Worm (Caenorhabditis elegans) whole organism, young adult: Measurements from ENCODE around the gene E04F6.9.

Experiments
- B0035.1 ChIP-seq: sonication (generic microtip); optimal IDR thresholded peaks from 2 replicates; lab custom pipeline; 2016; ENCODE audit warnings: missing genetic modification characterization, mild to moderate bottlenecking, missing compliant biosample characterization, missing genotype, missing genetic modification reagents
- C17E4.6 ChIP-seq: fragments of 200-800 bp; sonication (Bioruptor generic); IDR thresholded peaks from 2 replicates; pipeline ENCODE4 v1.3.6; 2022; ENCODE audit warnings: missing genetic modification reagents, missing genetic modification characterization, missing compliant biosample characterization
- F22D6.2 ChIP-seq: sonication (generic microtip); optimal IDR thresholded peaks from 2 replicates; lab custom pipeline; 2016; ENCODE audit warnings: mild to moderate bottlenecking, missing genetic modification characterization, missing compliant biosample characterization
- F52B5.7 ChIP-seq: sonication (generic microtip); optimal IDR thresholded peaks from 2 replicates; lab custom pipeline; 2016; ENCODE audit warnings: mild to moderate bottlenecking, missing genetic modification characterization, missing compliant biosample characterization
- K11D2.4 ChIP-seq: fragments of 200-800 bp; sonication (Bioruptor generic); IDR thresholded peaks from 2 replicates; pipeline ENCODE4 v1.3.6; 2022; ENCODE audit warnings: missing genetic modification reagents, missing genetic modification characterization, missing compliant biosample characterization
- K12H6.12 ChIP-seq: fragments of 200-800 bp; sonication (Bioruptor generic); optimal IDR thresholded peaks from 2 replicates; lab custom pipeline; 2018; ENCODE audit warnings: mild to moderate bottlenecking, missing genetic modification characterization, missing compliant biosample characterization
- T26A5.8 ChIP-seq: sonication (generic microtip); optimal IDR thresholded peaks from 2 replicates; lab custom pipeline; 2016; ENCODE audit warnings: missing genetic modification characterization, missing compliant biosample characterization
- Y53F4B.3 ChIP-seq: fragments of 200-800 bp; sonication (Bioruptor generic); IDR thresholded peaks from 2 replicates; pipeline ENCODE4 v1.3.6; 2022; ENCODE audit warnings: missing genetic modification reagents, missing genetic modification characterization, missing compliant biosample characterization
- Y53G8AR.9 ChIP-seq: fragments of 200-800 bp; sonication (Bioruptor generic); conservative IDR thresholded peaks from 2 replicates; pipeline ENCODE4 v1.3.6; 2022; ENCODE audit warnings: missing genetic modification reagents, missing genetic modification characterization, missing compliant biosample characterization
- Y56A3A.18 ChIP-seq: fragments of 200-800 bp; sonication (Bioruptor generic); IDR thresholded peaks from 2 replicates; pipeline ENCODE4 v1.3.6; 2022; ENCODE audit warnings: missing genetic modification reagents, missing genetic modification characterization, missing compliant biosample characterization
- Y67H2A.10 ChIP-seq: fragments of 200-800 bp; sonication (Bioruptor generic); conservative IDR thresholded peaks from 2 replicates; pipeline ENCODE4 v1.3.6; 2022; ENCODE audit warnings: missing genetic modification reagents, missing genetic modification characterization, missing compliant biosample characterization
- Y79H2A.3 ChIP-seq: fragments of 200-800 bp; sonication (Bioruptor generic); conservative IDR thresholded peaks from 2 replicates; pipeline ENCODE4 v1.3.6; 2022; ENCODE audit warnings: missing genetic modification reagents, missing genetic modification characterization, missing compliant biosample characterization
- aptf-3 ChIP-seq: fragments of 200-800 bp; sonication (Bioruptor generic); IDR thresholded peaks from 2 replicates; pipeline ENCODE4 v1.3.6; 2022; ENCODE audit warnings: missing genetic modification characterization, missing compliant biosample characterization
- cebp-2 ChIP-seq: fragments of 200-800 bp; sonication (Bioruptor generic); IDR thresholded peaks from 2 replicates; pipeline ENCODE4 v1.3.6; 2022; ENCODE audit warnings: missing genetic modification characterization, missing compliant biosample characterization
- ceh-27 ChIP-seq: fragments of 200-800 bp; sonication (Bioruptor generic); optimal IDR thresholded peaks from 2 replicates; lab custom pipeline; 2018; ENCODE audit warnings: mild to moderate bottlenecking, missing genetic modification characterization, moderate library complexity, missing compliant biosample characterization
- ceh-91 ChIP-seq: fragments of 200-800 bp; sonication (Bioruptor generic); IDR thresholded peaks from 2 replicates; pipeline ENCODE4 v1.3.6; 2022; ENCODE audit warnings: missing genetic modification reagents, missing genetic modification characterization, missing compliant biosample characterization
- chd-7 ChIP-seq: sonication (generic microtip); optimal IDR thresholded peaks from 2 replicates; lab custom pipeline; 2016; ENCODE audit warnings: mild to moderate bottlenecking, missing genetic modification characterization, moderate library complexity, missing compliant biosample characterization
- die-1 ChIP-seq: sonication (generic microtip); optimal IDR thresholded peaks from 2 replicates; lab custom pipeline; 2016; ENCODE audit warnings: missing genotype, mild to moderate bottlenecking, missing genetic modification characterization, missing compliant biosample characterization
- efl-1 ChIP-seq: fragments of 150-350 bp; optimal IDR thresholded peaks from 2 replicates; lab custom pipeline; 2014; ENCODE audit warnings: missing biosample characterization, missing genetic modification reagents, missing genetic modification characterization
- egl-44 ChIP-seq: fragments of 200-800 bp; sonication (Bioruptor generic); IDR thresholded peaks from 2 replicates; pipeline ENCODE4 v1.3.6; 2022; ENCODE audit warnings: missing genetic modification reagents, missing genetic modification characterization, missing compliant biosample characterization
- fkh-3 ChIP-seq: sonication (generic microtip); optimal IDR thresholded peaks from 2 replicates; lab custom pipeline; 2016; ENCODE audit warnings: mild to moderate bottlenecking, missing genetic modification characterization, missing compliant biosample characterization
- hlh-12 ChIP-seq: sonication (generic microtip); optimal IDR thresholded peaks from 2 replicates; lab custom pipeline; 2016; ENCODE audit warnings: missing genetic modification characterization, missing compliant biosample characterization
- hlh-26 ChIP-seq: fragments of 200-800 bp; sonication (Bioruptor generic); conservative IDR thresholded peaks from 2 replicates; pipeline ENCODE4 v1.3.6; 2022; ENCODE audit warnings: missing genetic modification reagents, missing genetic modification characterization, missing compliant biosample characterization
- hmg-1.2 ChIP-seq: fragments of 200-800 bp; sonication (Bioruptor generic); IDR thresholded peaks from 2 replicates; pipeline ENCODE4 v1.3.6; 2022; ENCODE audit warnings: missing genetic modification reagents, missing genetic modification characterization, missing compliant biosample characterization
- hmg-20 ChIP-seq: fragments of 200-800 bp; sonication (Bioruptor generic); IDR thresholded peaks from 2 replicates; pipeline ENCODE4 v1.3.6; 2022; ENCODE audit warnings: missing genetic modification reagents, missing genetic modification characterization, missing compliant biosample characterization
- let-607 ChIP-seq, 2 experiments: fragments of 200-800 bp in 1 of 2; sonication (Bioruptor generic) in 1 of 2; sonication (generic microtip) in 1 of 2; optimal IDR thresholded peaks; 2 replicates each; lab custom pipeline; 2016 to 2018; ENCODE audit warnings: mild to moderate bottlenecking in 2 of 2, missing compliant biosample characterization in 2 of 2, missing genetic modification characterization in 2 of 2, moderate library complexity in 2 of 2, missing genotype in 1 of 2
- lin-26 ChIP-seq: fragments of 200-800 bp; sonication (Bioruptor generic); IDR thresholded peaks from 2 replicates; pipeline ENCODE4 v1.3.6; 2022; ENCODE audit warnings: missing genetic modification reagents, missing genetic modification characterization, missing compliant biosample characterization
- lin-40 ChIP-seq: sonication (generic microtip); optimal IDR thresholded peaks from 2 replicates; lab custom pipeline; 2016; ENCODE audit warnings: missing genetic modification characterization, mild to moderate bottlenecking, missing compliant biosample characterization, missing genotype, missing genetic modification reagents
- lsl-1 ChIP-seq: fragments of 200-800 bp; sonication (Bioruptor generic); optimal IDR thresholded peaks from 2 replicates; lab custom pipeline; 2018; ENCODE audit warnings: mild to moderate bottlenecking, missing genetic modification characterization, moderate library complexity, missing compliant biosample characterization
- madf-3 ChIP-seq: fragments of 200-800 bp; sonication (Bioruptor generic); IDR thresholded peaks from 2 replicates; pipeline ENCODE4 v1.3.6; 2022; ENCODE audit warnings: missing genetic modification reagents, missing genetic modification characterization, missing compliant biosample characterization
- mel-28 ChIP-seq: sonication (generic microtip); optimal IDR thresholded peaks from 2 replicates; lab custom pipeline; 2016; ENCODE audit warnings: borderline replicate concordance, mild to moderate bottlenecking, missing genetic modification characterization, missing compliant biosample characterization
- mes-4 ChIP-seq: sonication (generic microtip); optimal IDR thresholded peaks from 2 replicates; lab custom pipeline; 2016; ENCODE audit warnings: missing genotype, missing genetic modification characterization, missing compliant biosample characterization
- nhr-27 ChIP-seq: fragments of 200-800 bp; sonication (Bioruptor generic); optimal IDR thresholded peaks from 2 replicates; lab custom pipeline; 2018; ENCODE audit warnings: mild to moderate bottlenecking, missing genetic modification characterization, moderate library complexity, missing compliant biosample characterization
- nhr-80 ChIP-seq: sonication (generic microtip); optimal IDR thresholded peaks from 2 replicates; lab custom pipeline; 2016; ENCODE audit warnings: missing genetic modification characterization, missing compliant biosample characterization
- rec-8 ChIP-seq, 2 experiments: sonication (generic microtip); optimal IDR thresholded peaks; 2 replicates each; lab custom pipeline; 2016; ENCODE audit warnings: mild to moderate bottlenecking in 2 of 2, missing genetic modification characterization in 2 of 2, missing genetic modification reagents in 2 of 2, missing genotype in 2 of 2, missing biosample characterization in 1 of 2, missing compliant biosample characterization in 1 of 2, moderate library complexity in 1 of 2
- repo-1 ChIP-seq: sonication (generic microtip); optimal IDR thresholded peaks from 2 replicates; lab custom pipeline; 2017; ENCODE audit warnings: mild to moderate bottlenecking, missing genetic modification characterization, missing compliant biosample characterization
- snpc-1.1 ChIP-seq: sonication (generic microtip); optimal IDR thresholded peaks from 2 replicates; lab custom pipeline; 2017; ENCODE audit warnings: missing genetic modification characterization, mild to moderate bottlenecking, missing compliant biosample characterization, antibody characterized with exemption, moderate library complexity, missing genotype, missing genetic modification reagents; ENCODE audit not compliant: insufficient read depth
- snpc-4 ChIP-seq, 5 experiments: fragments of 150-350 bp in 1 of 5; sonication (generic microtip) in 4 of 5; optimal IDR thresholded peaks; 2 replicates each; lab custom pipeline; 2014 to 2018; ENCODE audit warnings: missing genetic modification characterization in 5 of 5, missing biosample characterization in 3 of 5, antibody characterized with exemption in 2 of 5, mild to moderate bottlenecking in 2 of 5, missing compliant biosample characterization in 2 of 5, missing genotype in 2 of 5, moderate library complexity in 2 of 5, missing genetic modification reagents in 1 of 5
- sptf-2 ChIP-seq: fragments of 200-800 bp; sonication (Bioruptor generic); optimal IDR thresholded peaks from 2 replicates; lab custom pipeline; 2018; ENCODE audit warnings: mild to moderate bottlenecking, missing genetic modification characterization, missing compliant biosample characterization
- tbp1 ChIP-seq: fragments of 200-800 bp; sonication (Bioruptor generic); optimal IDR thresholded peaks from 2 replicates; lab custom pipeline; 2018; ENCODE audit warnings: mild to moderate bottlenecking, missing genetic modification characterization, missing compliant biosample characterization
- tbx-9 ChIP-seq: sonication (generic microtip); optimal IDR thresholded peaks from 2 replicates; lab custom pipeline; 2016; ENCODE audit warnings: borderline replicate concordance, missing genetic modification characterization, inconsistent platforms, missing compliant biosample characterization
- tlf-1 ChIP-seq: fragments of 200-800 bp; sonication (Bioruptor generic); optimal IDR thresholded peaks from 2 replicates; lab custom pipeline; 2018; ENCODE audit warnings: mild to moderate bottlenecking, missing genetic modification characterization, missing compliant biosample characterization
- unc-130 ChIP-seq: sonication (generic microtip); optimal IDR thresholded peaks from 2 replicates; lab custom pipeline; 2016; ENCODE audit warnings: missing genetic modification reagents, missing genetic modification characterization, missing compliant biosample characterization
- zfh-2 ChIP-seq: fragments of 200-800 bp; sonication (Bioruptor generic); conservative IDR thresholded peaks from 2 replicates; pipeline ENCODE4 v1.3.6; 2022; ENCODE audit warnings: missing genetic modification reagents, missing genetic modification characterization, missing compliant biosample characterization
- ztf-25 ChIP-seq: fragments of 200-800 bp; sonication (Bioruptor generic); IDR thresholded peaks from 2 replicates; pipeline ENCODE4 v1.3.6; 2022; ENCODE audit warnings: missing genetic modification reagents, missing genetic modification characterization, missing compliant biosample characterization
- ztf-26 ChIP-seq: sonication (generic microtip); optimal IDR thresholded peaks from 2 replicates; lab custom pipeline; 2017; ENCODE audit warnings: missing genetic modification characterization, missing compliant biosample characterization

E04F6.9 gene

ce11 chrII:7200051-7200599 is 11.8 kb downstream of the E04F6.9 start, which contains the start of gene pcrg-1 (continued):
- TF ChIP-seq C17E4.6 (GFP tag; lab: Robert Waterston, UW) (peak; percentile 77), B0035.1 (tag; lab: Kevin White, UChicago) (peak; percentile 16), chd-7 (tag; lab: Kevin White, UChicago) (peak; percentile 93), lin-26 (GFP tag; lab: Robert Waterston, UW) (peak; percentile 95), F52B5.7 (tag; lab: Kevin White, UChicago) (peak; percentile 93), snpc-4 (GFP tag; optimal IDR thresholded peaks at IDR 0.05; lab: Kevin White, UChicago) (peak; percentile 96), snpc-4 (tag; optimal IDR thresholded peaks at IDR 0.05; lab: Kevin White, UChicago) (peak; percentile 97 to 99 (median 98)), lin-40 (tag; lab: Kevin White, UChicago) (peak; percentile 76), Y56A3A.18 (GFP tag; lab: Robert Waterston, UW) (peak; percentile 82; the same call in 1 of the 2 replicates), mes-4 (tag; lab: Kevin White, UChicago) (peak; percentile 83), aptf-3 (GFP tag; lab: Robert Waterston, UW) (0 out of 2 replicates have a peak, but pooled peaks have one; percentile 73), Y53F4B.3 (GFP tag; lab: Robert Waterston, UW) (peak; percentile 28; the same call in 1 of the 2 replicates), F22D6.2 (peak; percentile 58), mel-28 (tag; lab: Kevin White, UChicago) (no peak), repo-1 (tag; lab: Kevin White, UChicago) (peak; percentile 87), tbp1 (GFP tag; lab: Kevin White, UChicago) (peak; percentile 87), ceh-27 (GFP tag; lab: Kevin White, UChicago) (peak; percentile 89), hlh-26 (GFP tag; lab: Robert Waterston, UW) (peak; percentile 76; the same call in 1 of the 2 replicates), let-607 (tag; optimal IDR thresholded peaks at IDR 0.05; lab: Kevin White, UChicago) (peak; percentile 40 to 43), hmg-1.2 (GFP tag; lab: Robert Waterston, UW) (peak; percentile 92), hlh-12 (tag; lab: Kevin White, UChicago) (peak; percentile 11), unc-130 (GFP tag; lab: Kevin White, UChicago) (no peak), K12H6.12 (tag; lab: Kevin White, UChicago) (peak; percentile 78), nhr-80 (tag; lab: Kevin White, UChicago) (peak; percentile 45), ztf-25 (GFP tag; lab: Robert Waterston, UW) (peak; percentile 80), cebp-2 (GFP tag; lab: Robert Waterston, UW) (0 out of 2 replicates have a peak, but pooled peaks have one; percentile 30), Y79H2A.3 (GFP tag; lab: Robert Waterston, UW) (no peak), sptf-2 (GFP tag; lab: Kevin White, UChicago) (peak; percentile 82), hmg-20 (peak; percentile 61; the same call in 1 of the 2 replicates), Y67H2A.10 (GFP tag; lab: Robert Waterston, UW) (no peak), efl-1 (GFP tag; lab: Kevin White, UChicago) (no peak), ceh-91 (0 out of 2 replicates have a peak, but pooled peaks have one; percentile 41), egl-44 (peak; percentile 80; the same call in 1 of the 2 replicates), lsl-1 (peak; percentile 70), tbx-9 (tag; lab: Kevin White, UChicago) (no peak), ztf-26 (tag; lab: Kevin White, UChicago) (peak; percentile 71), nhr-27 (tag; lab: Kevin White, UChicago) (peak; percentile 61), tlf-1 (GFP tag; lab: Kevin White, UChicago) (peak; percentile 82), zfh-2 (GFP tag; lab: Robert Waterston, UW) (no peak), madf-3 (peak; percentile 84), snpc-1.1 (tag; lab: Kevin White, UChicago) (peak; percentile 95), rec-8 (tag; optimal IDR thresholded peaks at IDR 0.05; lab: Kevin White, UChicago) (peak in 1 of 2 experiments; percentile 15), T26A5.8 (tag; lab: Kevin White, UChicago) (peak; percentile 74), die-1 (tag; lab: Kevin White, UChicago) (peak; percentile 91), fkh-3 (tag; lab: Kevin White, UChicago) (peak; percentile 68), Y53G8AR.9 (GFP tag; lab: Robert Waterston, UW) (peak; percentile 80), K11D2.4 (GFP tag; lab: Robert Waterston, UW) (peak; percentile 63; the same call in 1 of the 2 replicates)
